Worm (Caenorhabditis elegans): ENCODE data around the gene T19B10.5.

T19B10.5 gene

DNA sequence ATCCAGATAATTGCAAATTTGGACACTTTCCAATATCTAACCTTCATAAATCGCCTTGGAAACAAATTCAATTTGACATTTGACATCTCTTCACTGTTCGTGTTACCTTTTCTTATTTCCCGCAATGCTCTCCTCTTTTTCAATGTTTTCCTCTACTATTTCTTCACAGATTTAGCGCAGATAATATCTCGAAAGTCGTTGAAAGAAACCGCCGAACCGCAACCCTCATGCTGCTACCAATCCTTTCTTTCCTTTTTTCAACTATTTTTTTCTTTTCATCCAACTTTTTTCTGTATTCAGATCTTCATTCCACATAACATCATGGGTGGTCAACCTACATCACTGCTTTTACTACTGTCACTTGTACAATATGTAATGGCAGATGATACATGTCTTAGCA, at the start of gene T19B10.5:
Gene T19B10.5 (plus strand): TSS at position 301 of the 400 bp plus-strand sequence.
- no peak for TF ChIP-seq elt-1 (tag; optimal IDR thresholded peaks at IDR 0.05; ENCODE audit: borderline replicate concordance, insufficient read depth)
- TF ChIP-seq lsy-2 (tag; optimal IDR thresholded peaks at IDR 0.05): no peak
- no peak for TF ChIP-seq blmp-1 (tag; optimal IDR thresholded peaks at IDR 0.05)
- TF ChIP-seq tbx-8 (GFP tag; optimal IDR thresholded peaks at IDR 0.05): no peak
- no peak for TF ChIP-seq drap-1 (GFP tag; optimal IDR thresholded peaks at IDR 0.05)
- TF ChIP-seq ceh-83 (GFP tag; optimal IDR thresholded peaks at IDR 0.05): no peak
- no peak for TF ChIP-seq flh-1 (GFP tag; optimal IDR thresholded peaks at IDR 0.05)
- TF ChIP-seq hlh-1 (tag; optimal IDR thresholded peaks at IDR 0.05): no peak
- no peak for TF ChIP-seq nhr-237 (tag; optimal IDR thresholded peaks at IDR 0.05)
- no peak for TF ChIP-seq ceh-39 (tag; optimal IDR thresholded peaks at IDR 0.05)
- TF ChIP-seq unc-39 (tag; optimal IDR thresholded peaks at IDR 0.05): no peak
- TF ChIP-seq zip-8 (tag; optimal IDR thresholded peaks at IDR 0.05): no peak

ce11 chrV:11190983-11191382, 43.5 kb upstream of the T19B10.5 start, which contains the start of gene lgc-49:
Gene lgc-49 (plus strand): TSS chrV:11191283.
- TF ChIP-seq sptf-1 (tag; optimal IDR thresholded peaks at IDR 0.05): no peak
- no peak for TF ChIP-seq drap-1 (GFP tag; optimal IDR thresholded peaks at IDR 0.05)
- no peak for TF ChIP-seq elt-3 (tag; optimal IDR thresholded peaks at IDR 0.05)
- TF ChIP-seq M03D4.4 (tag; optimal IDR thresholded peaks at IDR 0.05): no peak
- TF ChIP-seq ham-2 (GFP tag; optimal IDR thresholded peaks at IDR 0.05): no peak
- no peak for TF ChIP-seq nhr-12 (tag; optimal IDR thresholded peaks at IDR 0.05)
- no peak for TF ChIP-seq unc-39 (tag; optimal IDR thresholded peaks at IDR 0.05)
- no peak for TF ChIP-seq elt-1 (tag; optimal IDR thresholded peaks at IDR 0.05; ENCODE audit: borderline replicate concordance, insufficient read depth)
- TF ChIP-seq bed-3 (GFP tag; optimal IDR thresholded peaks at IDR 0.05): no peak
- no peak for TF ChIP-seq blmp-1 (tag; optimal IDR thresholded peaks at IDR 0.05)
- TF ChIP-seq nhr-237 (tag; optimal IDR thresholded peaks at IDR 0.05): no peak
- no peak for TF ChIP-seq pha-4 (tag; optimal IDR thresholded peaks at IDR 0.05)
- TF ChIP-seq unc-62 (GFP tag; optimal IDR thresholded peaks at IDR 0.05): no peak
- TF ChIP-seq nhr-28 (tag; optimal IDR thresholded peaks at IDR 0.05): no peak
- TF ChIP-seq nhr-76 (tag; optimal IDR thresholded peaks at IDR 0.05): no peak
- TF ChIP-seq lin-32 (GFP tag; optimal IDR thresholded peaks at IDR 0.05): no peak
- TF ChIP-seq sem-2 (GFP tag; optimal IDR thresholded peaks at IDR 0.05): no peak
- no peak for TF ChIP-seq mab-5 (tag; optimal IDR thresholded peaks at IDR 0.05)
- no peak for TF ChIP-seq ceh-83 (GFP tag; optimal IDR thresholded peaks at IDR 0.05)

DNA sequence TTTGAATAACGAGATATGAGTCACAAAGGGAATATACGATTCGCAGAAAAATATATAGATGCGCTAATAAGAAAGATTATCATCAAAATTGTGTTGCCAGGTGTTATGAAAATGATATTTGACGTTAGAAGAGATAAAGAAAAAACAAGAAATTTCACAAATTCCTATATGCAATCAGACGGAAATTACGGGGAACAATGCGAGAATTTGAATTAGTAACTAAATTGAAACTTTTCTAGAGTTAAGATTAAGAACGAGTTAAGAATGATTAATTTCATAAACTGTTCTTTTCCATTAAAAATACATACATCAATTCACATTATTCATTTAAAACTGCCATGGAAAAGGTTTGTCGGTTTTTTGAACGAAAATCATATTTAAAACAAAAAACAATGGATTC, 38.3 kb upstream of the T19B10.5 start, which contains the start of gene clc-6:
Gene clc-6 (minus strand): TSS at position 101 of the 400 bp plus-strand sequence.
- TF ChIP-seq ceh-83 (GFP tag; optimal IDR thresholded peaks at IDR 0.05): no peak
- TF ChIP-seq nhr-76 (tag; optimal IDR thresholded peaks at IDR 0.05): no peak
- TF ChIP-seq mep-1 (tag; optimal IDR thresholded peaks at IDR 0.05): no peak
- TF ChIP-seq lin-13 (tag; optimal IDR thresholded peaks at IDR 0.05): no peak
- no peak for TF ChIP-seq tbx-8 (GFP tag; optimal IDR thresholded peaks at IDR 0.05)
- no peak for TF ChIP-seq M03D4.4 (tag; optimal IDR thresholded peaks at IDR 0.05)
- no peak for TF ChIP-seq ceh-39 (tag; optimal IDR thresholded peaks at IDR 0.05)
- no peak for TF ChIP-seq pha-4 (tag; optimal IDR thresholded peaks at IDR 0.05)

ce11 chrV:11196631-11197258, 37.7 kb upstream of the T19B10.5 start:
- TF ChIP-seq unc-120 (tag; optimal IDR thresholded peaks at IDR 0.05; ENCODE audit: poor library complexity, severe bottlenecking) (no peak), drap-1 (GFP tag; optimal IDR thresholded peaks at IDR 0.05) (no peak), bed-3 (GFP tag; optimal IDR thresholded peaks at IDR 0.05) (no peak), snpc-4 (tag; optimal IDR thresholded peaks at IDR 0.05) (no peak), nhr-28 (tag; optimal IDR thresholded peaks at IDR 0.05) (no peak), nhr-237 (tag; optimal IDR thresholded peaks at IDR 0.05) (no peak), unc-62 (GFP tag; optimal IDR thresholded peaks at IDR 0.05) (no peak), sptf-1 (tag; optimal IDR thresholded peaks at IDR 0.05) (no peak), ceh-43 (GFP tag; optimal IDR thresholded peaks at IDR 0.05) (no peak), ces-1 (GFP tag; optimal IDR thresholded peaks at IDR 0.05) (no peak), nhr-76 (tag; optimal IDR thresholded peaks at IDR 0.05) (no peak), pha-4 (tag; optimal IDR thresholded peaks at IDR 0.05) (no peak), mab-5 (tag; optimal IDR thresholded peaks at IDR 0.05) (no peak), ztf-11 (tag; optimal IDR thresholded peaks at IDR 0.05) (no peak), ceh-83 (GFP tag; optimal IDR thresholded peaks at IDR 0.05) (no peak), unc-39 (tag; optimal IDR thresholded peaks at IDR 0.05) (no peak), nhr-12 (tag; optimal IDR thresholded peaks at IDR 0.05) (no peak)
